Worm (Caenorhabditis elegans) whole organism, midembryonic: Measurements from ENCODE around the gene sod-4.

ENCODE experiments used
- T22C8.4 ChIP-seq: fragments of 200-800 bp; sonication (Bioruptor generic); IDR thresholded peaks from 2 replicates; pipeline ENCODE4 v1.3.6; 2022; ENCODE audit warnings: missing genetic modification characterization, missing compliant biosample characterization
- flt-1 ChIP-seq: fragments of 200-800 bp; sonication (Bioruptor generic); IDR thresholded peaks from 2 replicates; pipeline ENCODE4 v1.3.6; 2022; ENCODE audit warnings: missing genetic modification characterization, missing compliant biosample characterization
- med-1 ChIP-seq: sonication (generic microtip); optimal IDR thresholded peaks from 2 replicates; lab custom pipeline; 2017; ENCODE audit warnings: missing genetic modification characterization, mild to moderate bottlenecking, missing compliant biosample characterization, antibody characterized with exemption, missing genetic modification reagents; ENCODE audit not compliant: insufficient read depth
- ztf-23 ChIP-seq: fragments of 200-800 bp; sonication (Bioruptor generic); IDR thresholded peaks from 2 replicates; pipeline ENCODE4 v1.3.6; 2022; ENCODE audit warnings: missing genetic modification reagents, missing genetic modification characterization, missing compliant biosample characterization

DNA sequence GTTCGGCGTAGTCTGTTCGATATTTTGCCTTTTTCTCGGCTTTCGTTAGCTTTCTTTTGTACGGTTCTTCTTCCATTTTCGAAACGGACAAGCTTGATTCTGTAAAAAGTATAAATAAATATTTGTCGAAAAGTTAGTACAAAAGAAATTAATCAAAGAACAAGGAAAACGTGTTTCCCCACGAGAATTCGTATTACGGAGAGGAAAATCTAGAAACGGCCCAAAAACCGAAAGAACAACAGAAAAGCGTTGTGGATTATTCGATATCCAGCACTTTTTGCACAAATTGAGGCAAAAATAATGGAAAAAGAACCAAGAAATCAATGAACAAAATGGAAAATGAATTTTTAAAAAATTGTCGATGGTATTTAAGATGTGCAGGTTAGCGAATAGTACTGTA lies 42.1 kb upstream of the sod-4 start, which contains the start of gene mut-7:
- TF ChIP-seq ztf-23 (GFP tag; lab: Robert Waterston, UW) (no peak), T22C8.4 (GFP tag; lab: Robert Waterston, UW) (no peak), flt-1 (GFP tag; lab: Robert Waterston, UW) (no peak), med-1 (no peak)
